Worm (Caenorhabditis elegans): ENCODE results near the gene stip-1.

The stip-1 gene

DNA sequence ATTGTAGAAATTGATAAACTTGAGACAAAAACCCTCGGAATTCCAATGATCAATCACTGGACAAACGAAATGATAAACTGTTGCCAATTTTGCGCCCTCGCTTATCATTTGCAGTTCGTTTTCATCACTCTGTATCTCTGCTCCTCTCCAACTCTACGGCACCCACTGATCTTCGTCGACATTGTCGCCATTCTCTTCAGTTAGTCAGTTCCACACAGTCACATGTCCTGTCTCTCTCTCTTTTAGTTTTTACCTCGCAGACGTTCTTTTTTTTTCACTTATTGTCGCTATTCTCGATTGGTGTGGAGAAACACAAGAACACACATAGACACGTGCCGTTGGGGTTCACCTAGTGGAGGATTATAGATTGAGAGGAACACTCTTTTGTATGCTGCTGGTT, 39.2 kb upstream of the stip-1 start (continued):
- TF ChIP-seq lin-35 (GFP tag; optimal IDR thresholded peaks at IDR 0.05) (peak in 1 of 2 experiments; percentile 80), rnt-1 (tag; optimal IDR thresholded peaks at IDR 0.05) (peak; percentile 35), fkh-8 (tag; optimal IDR thresholded peaks at IDR 0.05) (no peak), aha-1 (tag; optimal IDR thresholded peaks at IDR 0.05) (no peak), ceh-88 (GFP tag; IDR thresholded peaks at IDR 0.05) (no peak), nhr-20 (tag; optimal IDR thresholded peaks at IDR 0.05) (peak; percentile 74), swsn-7 (tag; optimal IDR thresholded peaks at IDR 0.05) (no peak), tlp-1 (tag; optimal IDR thresholded peaks at IDR 0.05) (no peak), mdl-1 (tag; optimal IDR thresholded peaks at IDR 0.05) (peak in 1 of 2 experiments; percentile 82), nhr-71 (tag; optimal IDR thresholded peaks at IDR 0.05) (peak; percentile 77), sox-4 (tag; optimal IDR thresholded peaks at IDR 0.05) (no peak), skn-1 (tag; optimal IDR thresholded peaks at IDR 0.05) (no peak), efl-3 (GFP tag; optimal IDR thresholded peaks at IDR 0.05) (no peak), fkh-10 (GFP tag; optimal IDR thresholded peaks at IDR 0.05) (no peak), tbx-2 (tag; optimal IDR thresholded peaks at IDR 0.05) (peak; percentile 17), ceh-82 (tag; optimal IDR thresholded peaks at IDR 0.05) (no peak), nhr-77 (tag; optimal IDR thresholded peaks at IDR 0.05) (no peak), nhr-237 (tag; optimal IDR thresholded peaks at IDR 0.05) (no peak), pax-3 (tag; optimal IDR thresholded peaks at IDR 0.05) (no peak), ceh-63 (GFP tag; optimal IDR thresholded peaks at IDR 0.05) (no peak), nhr-28 (tag; optimal IDR thresholded peaks at IDR 0.05) (no peak), nhr-90 (tag; optimal IDR thresholded peaks at IDR 0.05; ENCODE audit: poor library complexity) (peak; percentile 56), lin-15B (tag; optimal IDR thresholded peaks at IDR 0.05) (no peak), ceh-90 (tag; optimal IDR thresholded peaks at IDR 0.05) (no peak), egl-27 (tag; optimal IDR thresholded peaks at IDR 0.05) (no peak), blmp-1 (tag; optimal IDR thresholded peaks at IDR 0.05) (peak; percentile 80), vab-15 (tag; optimal IDR thresholded peaks at IDR 0.05) (no peak), unc-62 (GFP tag; optimal IDR thresholded peaks at IDR 0.05) (no peak), hpl-2 (GFP tag; optimal IDR thresholded peaks at IDR 0.05) (no peak), egl-13 (tag; optimal IDR thresholded peaks at IDR 0.05) (no peak), zag-1 (tag; optimal IDR thresholded peaks at IDR 0.05) (no peak), dsc-1 (tag; optimal IDR thresholded peaks at IDR 0.05) (no peak), pag-3 (tag; optimal IDR thresholded peaks at IDR 0.05; ENCODE audit: borderline replicate concordance, insufficient read depth) (no peak), mab-9 (GFP tag; IDR thresholded peaks at IDR 0.05) (no peak), hlh-4 (tag; optimal IDR thresholded peaks at IDR 0.05) (no peak), sptf-1 (tag; optimal IDR thresholded peaks at IDR 0.05) (no peak), fos-1 (tag; optimal IDR thresholded peaks at IDR 0.05) (no peak), nhr-19 (GFP tag; conservative IDR thresholded peaks at IDR 0.05) (peak; percentile 61), efl-1 (optimal IDR thresholded peaks at IDR 0.05) (peak in 1 of 2 experiments; percentile 4), efl-1 (GFP tag; optimal IDR thresholded peaks at IDR 0.05 in 1 of 2) (peak in 1 of 2 experiments; percentile 94), snu-23 (GFP tag; optimal IDR thresholded peaks at IDR 0.05) (peak; percentile 64), unc-130 (tag; optimal IDR thresholded peaks at IDR 0.05) (peak; percentile 26), lir-3 (tag; optimal IDR thresholded peaks at IDR 0.05; ENCODE audit: poor library complexity) (no peak), C16A3.4 (tag; optimal IDR thresholded peaks at IDR 0.05) (no peak), F16B12.6 (tag; optimal IDR thresholded peaks at IDR 0.05) (no peak), lin-13 (GFP tag; optimal IDR thresholded peaks at IDR 0.05) (no peak), mep-1 (tag; optimal IDR thresholded peaks at IDR 0.05) (peak; percentile 64), hlh-17 (GFP tag; optimal IDR thresholded peaks at IDR 0.05; ENCODE audit: borderline replicate concordance) (no peak), ets-5 (GFP tag; IDR thresholded peaks at IDR 0.05) (no peak), ces-1 (GFP tag; optimal IDR thresholded peaks at IDR 0.05) (no peak), ztf-11 (tag; optimal IDR thresholded peaks at IDR 0.05) (no peak), C34B4.2 (tag; optimal IDR thresholded peaks at IDR 0.05) (no peak), nhr-76 (tag; optimal IDR thresholded peaks at IDR 0.05) (no peak)
